Fruit fly (Drosophila melanogaster) whole organism, embryonic: Measurements from ENCODE around the gene CG16959.

Experiments
- Bdp1 ChIP-seq: fragments of 200-800 bp; sonication (Bioruptor generic); optimal IDR thresholded peaks from 3 replicates; lab custom pipeline; 2016; ENCODE audit warnings: missing biosample characterization, missing genetic modification characterization
- CG10274 ChIP-seq: fragments of 200-800 bp; sonication (Bioruptor generic); optimal IDR thresholded peaks from 3 replicates; lab custom pipeline; 2017; ENCODE audit warnings: missing biosample characterization, mild to moderate bottlenecking, missing genetic modification characterization
- CG10366 ChIP-seq: fragments of 200-800 bp; sonication (Bioruptor generic); IDR thresholded peaks from 2 replicates; pipeline ENCODE4 v1.3.6; 2022; ENCODE audit warnings: missing biosample characterization, missing genetic modification characterization
- CG12299 ChIP-seq: fragments of 200-800 bp; sonication (Bioruptor generic); optimal IDR thresholded peaks from 2 replicates; lab custom pipeline; 2018; ENCODE audit warnings: missing biosample characterization, mild to moderate bottlenecking, missing genetic modification characterization
- CG12391 ChIP-seq: fragments of 200-800 bp; sonication (Bioruptor generic); optimal IDR thresholded peaks from 3 replicates; lab custom pipeline; 2018; ENCODE audit warnings: missing biosample characterization, mild to moderate bottlenecking, missing genetic modification characterization, moderate library complexity
- CG12744 ChIP-seq: fragments of 200-800 bp; sonication (Bioruptor generic); optimal IDR thresholded peaks from 2 replicates; lab custom pipeline; 2016; ENCODE audit warnings: missing biosample characterization, missing genetic modification characterization
- CG13424 ChIP-seq: fragments of 200-800 bp; sonication (Bioruptor generic); optimal IDR thresholded peaks from 2 replicates; lab custom pipeline; 2019; ENCODE audit warnings: missing biosample characterization, mild to moderate bottlenecking, missing genetic modification characterization, moderate library complexity
- CG14014 ChIP-seq: fragments of 200-800 bp; sonication (Bioruptor generic); IDR thresholded peaks from 2 replicates; pipeline ENCODE4 v1.3.6; 2022; ENCODE audit warnings: missing biosample characterization, missing genetic modification characterization
- CG18262 ChIP-seq: fragments of 200-800 bp; optimal IDR thresholded peaks from 3 replicates; lab custom pipeline; 2019; ENCODE audit warnings: missing biosample characterization, mild to moderate bottlenecking, missing genetic modification characterization, moderate library complexity
- CG1832 ChIP-seq: fragments of 200-800 bp; sonication (Bioruptor generic); optimal IDR thresholded peaks from 2 replicates; lab custom pipeline; 2017; ENCODE audit warnings: missing biosample characterization, mild to moderate bottlenecking, missing genetic modification characterization, inconsistent platforms
- CG18476 ChIP-seq: fragments of 200-800 bp; sonication (Bioruptor generic); optimal IDR thresholded peaks from 2 replicates; lab custom pipeline; 2016; ENCODE audit warnings: missing biosample characterization, mild to moderate bottlenecking, missing genetic modification characterization
- CG43689 ChIP-seq: fragments of 200-800 bp; sonication (Bioruptor generic); IDR thresholded peaks from 2 replicates; pipeline ENCODE4 v1.3.6; 2022; ENCODE audit warnings: missing biosample characterization, missing genetic modification characterization
- CG4404 ChIP-seq: fragments of 200-800 bp; sonication (Bioruptor generic); IDR thresholded peaks from 2 replicates; pipeline ENCODE4 v1.3.6; 2022; ENCODE audit warnings: missing biosample characterization, missing genetic modification characterization
- CG4424 ChIP-seq: fragments of 200-800 bp; sonication (Bioruptor generic); optimal IDR thresholded peaks from 3 replicates; lab custom pipeline; 2016; ENCODE audit warnings: missing biosample characterization, missing genetic modification characterization
- CG5180 ChIP-seq: fragments of 200-800 bp; sonication (Bioruptor generic); optimal IDR thresholded peaks from 3 replicates; lab custom pipeline; 2017; ENCODE audit warnings: missing biosample characterization, missing genetic modification characterization, mild to moderate bottlenecking, moderate library complexity, missing genetic modification reagents
- CG5245 ChIP-seq: fragments of 200-800 bp; sonication (Bioruptor generic); optimal IDR thresholded peaks from 3 replicates; lab custom pipeline; 2016; ENCODE audit warnings: missing biosample characterization, missing genetic modification characterization
- CG5953 ChIP-seq: fragments of 200-800 bp; sonication (Bioruptor generic); IDR thresholded peaks from 2 replicates; pipeline ENCODE4 v1.3.6; 2022; ENCODE audit warnings: missing biosample characterization, missing genetic modification characterization
- CG6175 ChIP-seq: fragments of 200-800 bp; sonication (Bioruptor generic); IDR thresholded peaks from 3 replicates; pipeline ENCODE4 v1.3.6; 2022; ENCODE audit warnings: missing biosample characterization, missing genetic modification characterization
- CG6689 ChIP-seq: fragments of 200-800 bp; sonication (Bioruptor generic); IDR thresholded peaks from 2 replicates; pipeline ENCODE4 v1.3.6; 2022; ENCODE audit warnings: missing biosample characterization, missing genetic modification characterization
- Chrac-16 ChIP-seq: fragments of 200-800 bp; sonication (Bioruptor generic); optimal IDR thresholded peaks from 3 replicates; lab custom pipeline; 2016; ENCODE audit warnings: missing biosample characterization, missing genetic modification characterization
- CrebB ChIP-seq: fragments of 200-800 bp; sonication (Bioruptor generic); optimal IDR thresholded peaks from 3 replicates; lab custom pipeline; 2018; ENCODE audit warnings: missing biosample characterization, mild to moderate bottlenecking, missing genetic modification characterization
- Dek ChIP-seq: fragments of 200-800 bp; sonication (Bioruptor generic); optimal IDR thresholded peaks from 3 replicates; lab custom pipeline; 2019; ENCODE audit warnings: missing biosample characterization, mild to moderate bottlenecking, missing genetic modification characterization, moderate library complexity
- Dll ChIP-seq: fragments of 200-800 bp; sonication (Bioruptor generic); IDR thresholded peaks from 4 replicates; pipeline ENCODE4 v1.3.6; 2022; ENCODE audit warnings: missing biosample characterization, missing genetic modification characterization; ENCODE audit not compliant: partially characterized antibody
- Fer3 ChIP-seq: fragments of 200-800 bp; sonication (Bioruptor generic); optimal IDR thresholded peaks from 2 replicates; lab custom pipeline; 2018; ENCODE audit warnings: missing biosample characterization, mild to moderate bottlenecking, missing genetic modification characterization, moderate library complexity
- Myb ChIP-seq: fragments of 200-800 bp; sonication (Bioruptor generic); optimal IDR thresholded peaks from 2 replicates; lab custom pipeline; 2016; ENCODE audit warnings: missing biosample characterization, missing genetic modification characterization
- Oaz ChIP-seq: fragments of 200-800 bp; sonication (Bioruptor generic); IDR thresholded peaks from 2 replicates; pipeline ENCODE4 v1.3.6; 2022; ENCODE audit warnings: missing biosample characterization, missing genetic modification characterization
- Sin3A ChIP-seq: fragments of >200 bp; optimal IDR thresholded peaks from 2 replicates; lab custom pipeline; 2018
- Sox100B ChIP-seq: fragments of 200-800 bp; sonication (Bioruptor generic); optimal IDR thresholded peaks from 3 replicates; lab custom pipeline; 2018; ENCODE audit warnings: missing biosample characterization, mild to moderate bottlenecking, missing genetic modification characterization
- Spps ChIP-seq: fragments of 200-800 bp; sonication (Bioruptor generic); optimal IDR thresholded peaks from 2 replicates; lab custom pipeline; 2018; ENCODE audit warnings: missing biosample characterization, mild to moderate bottlenecking, missing genetic modification characterization
- Stat92E ChIP-seq, 3 experiments: fragments of >200 bp in 2 of 3; fragments of 200-800 bp in 1 of 3; sonication (Bioruptor generic) in 1 of 3; optimal IDR thresholded peaks; 2 replicates each; lab custom pipeline; 2017 to 2019; ENCODE audit warnings: missing biosample characterization in 3 of 3, missing genetic modification characterization in 3 of 3, mild to moderate bottlenecking in 1 of 3, moderate library complexity in 1 of 3
- Usf ChIP-seq: fragments of 200-800 bp; sonication (Bioruptor generic); optimal IDR thresholded peaks from 2 replicates; lab custom pipeline; 2017; ENCODE audit warnings: missing genotype, missing biosample characterization, missing genetic modification characterization
- aop ChIP-seq: fragments of 200-800 bp; sonication (Bioruptor generic); IDR thresholded peaks from 2 replicates; pipeline ENCODE4 v1.3.6; 2022; ENCODE audit warnings: missing biosample characterization, missing genetic modification characterization
- cad ChIP-seq: fragments of >200 bp; optimal IDR thresholded peaks from 2 replicates; lab custom pipeline; 2017; ENCODE audit warnings: missing biosample characterization, missing genetic modification characterization
- chif ChIP-seq, 2 experiments: fragments of 200-800 bp; sonication (Bioruptor generic); optimal IDR thresholded peaks; 3 replicates each; lab custom pipeline; 2016; ENCODE audit warnings: missing biosample characterization in 2 of 2, missing genetic modification characterization in 2 of 2
- chinmo ChIP-seq: fragments of 200-800 bp; sonication (Bioruptor generic); IDR thresholded peaks from 4 replicates; pipeline ENCODE4 v1.3.6; 2022; ENCODE audit warnings: missing biosample characterization, missing genetic modification characterization; ENCODE audit not compliant: partially characterized antibody
- fd102C ChIP-seq: fragments of 200-800 bp; sonication (Bioruptor generic); optimal IDR thresholded peaks from 2 replicates; lab custom pipeline; 2018; ENCODE audit warnings: missing biosample characterization, mild to moderate bottlenecking, missing genetic modification characterization, moderate library complexity
- fru ChIP-seq: fragments of >200 bp; optimal IDR thresholded peaks from 2 replicates; lab custom pipeline; 2017
- gem ChIP-seq: fragments of 200-800 bp; sonication (Bioruptor generic); optimal IDR thresholded peaks from 2 replicates; lab custom pipeline; 2019; ENCODE audit warnings: missing biosample characterization, mild to moderate bottlenecking, missing genetic modification characterization, moderate library complexity
- h ChIP-seq: fragments of >200 bp; optimal IDR thresholded peaks from 2 replicates; lab custom pipeline; 2017
- nerfin-2 ChIP-seq: fragments of 200-800 bp; sonication (Bioruptor generic); IDR thresholded peaks from 2 replicates; pipeline ENCODE4 v1.3.6; 2022; ENCODE audit warnings: missing biosample characterization, missing genetic modification characterization; ENCODE audit not compliant: partially characterized antibody
- pan ChIP-seq, 4 experiments: fragments of >200 bp in 3 of 4; fragments of 200-800 bp in 1 of 4; sonication (Bioruptor generic) in 1 of 4; optimal IDR thresholded peaks in 3 of 4; IDR thresholded peaks in 1 of 4; 2 replicates each; pipeline versions ENCODE4 v1.3.6 to Lab custom; 2017 to 2022; ENCODE audit warnings: missing biosample characterization in 2 of 4, missing genetic modification characterization in 2 of 4, mixed read lengths in 1 of 4
- phol ChIP-seq: fragments of 200-800 bp; sonication (Bioruptor generic); optimal IDR thresholded peaks from 3 replicates; lab custom pipeline; 2018; ENCODE audit warnings: missing biosample characterization, mild to moderate bottlenecking, missing genetic modification characterization, moderate library complexity
- ranshi ChIP-seq: fragments of 200-800 bp; sonication (Bioruptor generic); IDR thresholded peaks from 2 replicates; pipeline ENCODE4 v1.3.6; 2022; ENCODE audit warnings: missing biosample characterization, missing genetic modification characterization
- sob ChIP-seq: fragments of 200-800 bp; sonication (Bioruptor generic); IDR thresholded peaks from 2 replicates; pipeline ENCODE4 v1.3.6; 2022; ENCODE audit warnings: missing biosample characterization, missing genetic modification characterization
- twi ChIP-seq: fragments of 200-800 bp; optimal IDR thresholded peaks from 2 replicates; lab custom pipeline; 2019; ENCODE audit warnings: missing biosample characterization, mild to moderate bottlenecking, missing genetic modification characterization, moderate library complexity
- wor ChIP-seq: fragments of 200-800 bp; sonication (Bioruptor generic); IDR thresholded peaks from 2 replicates; pipeline ENCODE4 v1.3.6; 2022; ENCODE audit warnings: missing biosample characterization, missing genetic modification characterization
- zen ChIP-seq: fragments of 200-800 bp; sonication (Bioruptor generic); optimal IDR thresholded peaks from 3 replicates; lab custom pipeline; 2018; ENCODE audit warnings: missing biosample characterization, mild to moderate bottlenecking, missing genetic modification characterization, moderate library complexity
- zf30C ChIP-seq: fragments of 200-800 bp; sonication (Bioruptor generic); optimal IDR thresholded peaks from 3 replicates; lab custom pipeline; 2018; ENCODE audit warnings: missing biosample characterization, mild to moderate bottlenecking, missing genetic modification characterization

CG16959 gene

DNA sequence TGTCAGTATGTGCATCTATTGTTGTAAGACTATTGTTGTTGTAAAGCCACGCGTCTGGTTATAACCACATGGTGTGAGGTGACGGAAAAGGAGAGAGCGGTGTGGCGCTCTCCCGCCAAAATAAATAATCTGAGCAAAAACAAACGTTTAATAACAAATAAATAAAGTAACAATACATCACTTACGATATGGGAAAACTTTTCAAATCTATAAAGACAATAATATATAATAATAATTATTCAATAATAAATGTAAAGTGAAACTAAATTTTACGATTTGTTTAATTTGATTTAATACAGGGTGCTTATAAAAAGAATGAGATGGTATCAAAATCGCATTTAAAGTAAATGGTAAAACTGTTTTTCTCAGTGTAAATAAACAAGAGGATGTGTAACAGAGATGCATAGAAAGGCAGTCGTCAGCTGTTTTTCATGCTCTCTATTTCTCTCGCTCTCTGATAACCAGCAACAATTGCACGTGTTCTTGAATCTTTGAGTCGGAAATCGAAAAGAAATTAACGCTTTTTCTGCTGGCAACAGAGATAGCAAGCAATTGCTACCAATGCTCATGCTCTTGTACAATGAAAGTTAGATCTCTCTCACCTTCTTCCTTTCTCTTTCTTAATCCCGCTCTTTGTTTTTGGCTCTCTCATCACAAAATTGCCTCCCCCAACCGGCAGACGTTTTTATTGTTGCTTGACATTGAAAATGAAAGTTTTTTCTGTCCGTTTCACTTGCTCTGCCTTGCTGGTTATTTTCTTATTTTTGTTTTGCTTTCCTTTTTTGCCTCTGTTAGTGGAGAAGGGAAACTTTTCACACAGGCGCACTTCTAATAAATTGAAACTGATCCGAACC lies 26.2 kb downstream of the CG16959 start:
- peak; percentile 27; the same call in 1 of the 2 replicates for TF ChIP-seq CG43689
- peak; percentile 45 for TF ChIP-seq twi (tag; lab: Kevin White, UChicago)
- TF ChIP-seq Dll (GFP tag; lab: Robert Waterston, UW): peak; percentile 47; the same call in 3 of the 4 replicates
- peak; percentile 47; the same call in 1 of the 2 replicates for TF ChIP-seq sob (GFP tag; lab: Robert Waterston, UW)
- peak; percentile 31 for TF ChIP-seq CG10274
- TF ChIP-seq aop (GFP tag; lab: Robert Waterston, UW): no peak
- TF ChIP-seq chif (GFP tag; optimal IDR thresholded peaks at IDR 0.05; lab: Kevin White, UChicago): no peak
- TF ChIP-seq Stat92E (GFP tag; optimal IDR thresholded peaks at IDR 0.05; lab: Kevin White, UChicago): peak in 1 of 3 experiments; percentile 45
- TF ChIP-seq CG13424 (tag; lab: Kevin White, UChicago): peak; percentile 87
- no peak for TF ChIP-seq nerfin-2 (GFP tag; lab: Robert Waterston, UW)
- TF ChIP-seq ranshi (GFP tag; lab: Robert Waterston, UW): peak; percentile 89; the same call in 1 of the 2 replicates
- peak; percentile 93 for TF ChIP-seq Spps (tag; lab: Kevin White, UChicago)
- 0 out of 4 replicates have a peak, but pooled peaks have one; percentile 20 for TF ChIP-seq chinmo
- no peak for TF ChIP-seq cad
- TF ChIP-seq pan (optimal IDR thresholded peaks at IDR 0.05; lab: Kevin White, UChicago): no peak
- TF ChIP-seq pan (GFP tag; optimal IDR thresholded peaks at IDR 0.05 in 1 of 2, IDR thresholded peaks at IDR 0.05 in 1 of 2): peak in 1 of 2 experiments; percentile 91
- no peak for TF ChIP-seq fru (lab: Kevin White, UChicago)
- TF ChIP-seq Dek (tag; lab: Kevin White, UChicago): peak; percentile 88
- TF ChIP-seq phol (tag; lab: Kevin White, UChicago): peak; percentile 95
- TF ChIP-seq Bdp1: no peak
- TF ChIP-seq CG6689 (GFP tag; lab: Robert Waterston, UW): peak; percentile 90
- TF ChIP-seq CG5953 (GFP tag; lab: Robert Waterston, UW): peak; percentile 63; the same call in 1 of the 2 replicates
- TF ChIP-seq wor: peak; percentile 50; the same call in 1 of the 2 replicates
- peak; percentile 47 for TF ChIP-seq fd102C (GFP tag; lab: Kevin White, UChicago)
- no peak for TF ChIP-seq CG12744 (GFP tag; lab: Kevin White, UChicago)
- TF ChIP-seq zen (tag; lab: Kevin White, UChicago): peak; percentile 89
- peak; percentile 50 for TF ChIP-seq CrebB (tag; lab: Kevin White, UChicago)
- peak; percentile 37 for TF ChIP-seq CG5245 (GFP tag; lab: Kevin White, UChicago)
- peak; percentile 70; the same call in 1 of the 2 replicates for TF ChIP-seq CG14014 (GFP tag; lab: Robert Waterston, UW)
- TF ChIP-seq Sox100B: peak; percentile 95
- no peak for TF ChIP-seq Oaz
- TF ChIP-seq h (lab: Kevin White, UChicago): no peak
- TF ChIP-seq CG4424 (GFP tag; lab: Kevin White, UChicago): peak; percentile 86
- TF ChIP-seq CG12299 (tag; lab: Kevin White, UChicago): peak; percentile 86
- no peak for TF ChIP-seq Myb (GFP tag; lab: Kevin White, UChicago)
- 0 out of 3 replicates have a peak, but pooled peaks have one; percentile 13 for TF ChIP-seq CG6175 (GFP tag; lab: Robert Waterston, UW)
- TF ChIP-seq CG12391 (tag; lab: Kevin White, UChicago): peak; percentile 91
- TF ChIP-seq Fer3 (tag; lab: Kevin White, UChicago): peak; percentile 89
- TF ChIP-seq CG18262: peak; percentile 97
- no peak for TF ChIP-seq Sin3A (lab: Kevin White, UChicago)
- TF ChIP-seq CG18476 (GFP tag; lab: Kevin White, UChicago): peak; percentile 76
- TF ChIP-seq CG4404 (GFP tag; lab: Robert Waterston, UW): peak; percentile 37
- peak; percentile 47 for TF ChIP-seq Chrac-16 (GFP tag; lab: Kevin White, UChicago)
- TF ChIP-seq CG5180: peak; percentile 66
- peak; percentile 91 for TF ChIP-seq zf30C (GFP tag; lab: Kevin White, UChicago)
- TF ChIP-seq CG10366 (GFP tag; lab: Robert Waterston, UW): peak; percentile 64
- no peak for TF ChIP-seq CG1832 (GFP tag; lab: Kevin White, UChicago)
- TF ChIP-seq Usf (GFP tag; lab: Kevin White, UChicago): peak; percentile 10
- TF ChIP-seq gem: peak; percentile 97
